Worm (Caenorhabditis elegans): ENCODE results near the gene M03C11.1.
A peak's percentile ranks its signal among the peaks of the same experiment; 100 is the strongest.

Gene M03C11.1

DNA sequence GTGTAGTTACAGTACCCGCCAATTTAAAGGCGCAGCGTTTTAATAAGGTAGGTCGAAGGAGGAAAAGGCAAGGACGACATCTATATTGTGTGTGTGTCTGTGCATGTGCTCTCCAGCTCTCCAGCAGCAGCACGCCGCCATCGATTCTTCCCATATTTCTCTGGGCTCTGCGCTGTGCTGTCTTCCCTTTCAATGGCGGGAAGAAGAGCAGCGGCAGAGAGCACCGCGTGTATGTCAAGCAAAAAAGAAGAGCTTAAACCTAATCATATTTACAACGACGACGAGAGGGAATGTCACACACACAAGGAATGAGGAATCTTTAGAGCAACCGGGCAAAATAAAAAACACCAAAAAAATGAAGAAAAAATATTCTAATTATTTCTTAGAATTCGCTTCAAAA lies 3.0 kb upstream of the M03C11.1 start:
- no peak for TF ChIP-seq tbx-2 (tag; optimal IDR thresholded peaks at IDR 0.05)
- no peak for TF ChIP-seq K09A11.1 (tag; optimal IDR thresholded peaks at IDR 0.05; ENCODE audit: insufficient read depth)
- no peak for TF ChIP-seq pag-3 (tag; optimal IDR thresholded peaks at IDR 0.05; ENCODE audit: borderline replicate concordance)
- peak; percentile 72 for TF ChIP-seq ceh-48 (tag; optimal IDR thresholded peaks at IDR 0.05)
- TF ChIP-seq ceh-30 (tag; optimal IDR thresholded peaks at IDR 0.05) = no peak
- peak; percentile 92 for TF ChIP-seq unc-42 (tag; optimal IDR thresholded peaks at IDR 0.05)
- TF ChIP-seq fax-1 (tag; optimal IDR thresholded peaks at IDR 0.05) = no peak
- no peak for TF ChIP-seq pqm-1 (tag; optimal IDR thresholded peaks at IDR 0.05)
- no peak for TF ChIP-seq sox-4 (tag; optimal IDR thresholded peaks at IDR 0.05)

DNA sequence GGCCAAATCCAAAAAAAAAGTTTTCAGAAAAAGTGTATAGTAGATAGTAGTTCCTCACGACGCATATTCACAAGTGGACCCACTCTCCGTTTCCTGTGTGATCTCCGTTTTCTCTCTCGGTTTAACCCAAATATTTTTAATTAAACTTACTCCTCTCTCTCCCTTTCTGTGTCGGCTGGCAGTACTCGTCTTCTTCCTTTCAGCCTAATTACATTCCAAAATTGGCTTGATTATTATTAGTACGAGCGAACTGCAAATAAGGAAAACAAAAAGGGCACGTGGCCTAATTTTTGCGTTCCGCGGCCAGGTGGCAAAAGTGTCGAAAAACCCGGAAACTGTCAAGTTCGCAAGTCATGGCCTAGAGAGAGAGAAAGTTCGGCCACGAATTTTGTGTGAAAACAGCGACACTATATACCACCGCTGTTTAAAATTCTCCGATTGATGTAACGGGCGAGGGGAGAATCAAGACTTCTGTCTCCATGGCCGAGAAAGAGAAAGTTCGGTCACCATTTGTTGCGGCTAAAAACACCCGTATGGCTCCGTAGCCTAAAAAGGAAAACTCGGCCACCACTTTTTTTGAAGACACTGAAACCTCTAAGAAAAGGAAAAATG lies 1.1 kb upstream of the M03C11.1 start:
- peak; percentile 31 for TF ChIP-seq tbx-2 (tag; optimal IDR thresholded peaks at IDR 0.05)
- no peak for TF ChIP-seq sox-4 (tag; optimal IDR thresholded peaks at IDR 0.05)
- no peak for TF ChIP-seq elt-2 (tag; optimal IDR thresholded peaks at IDR 0.05)
- no peak for TF ChIP-seq fax-1 (tag; optimal IDR thresholded peaks at IDR 0.05)
- TF ChIP-seq hlh-8 (tag; optimal IDR thresholded peaks at IDR 0.05) = no peak
- no peak for TF ChIP-seq fkh-10 (GFP tag; optimal IDR thresholded peaks at IDR 0.05)
- no peak for TF ChIP-seq ceh-6 (GFP tag; optimal IDR thresholded peaks at IDR 0.05)
- TF ChIP-seq ama-1 (optimal IDR thresholded peaks at IDR 0.05) = no peak
- TF ChIP-seq ceh-24 (tag; optimal IDR thresholded peaks at IDR 0.05) = no peak
- TF ChIP-seq C08G9.2 (tag; optimal IDR thresholded peaks at IDR 0.05) = no peak
- peak; percentile 35 for TF ChIP-seq unc-42 (tag; optimal IDR thresholded peaks at IDR 0.05)
- TF ChIP-seq ceh-34 (tag; optimal IDR thresholded peaks at IDR 0.05) = no peak
- TF ChIP-seq dve-1 (tag; optimal IDR thresholded peaks at IDR 0.05) = no peak
- no peak for TF ChIP-seq ceh-30 (tag; optimal IDR thresholded peaks at IDR 0.05)
- TF ChIP-seq pha-2 (tag; optimal IDR thresholded peaks at IDR 0.05) = no peak
- no peak for TF ChIP-seq unc-55 (GFP tag; optimal IDR thresholded peaks at IDR 0.05)
- no peak for TF ChIP-seq ceh-48 (tag; optimal IDR thresholded peaks at IDR 0.05)
- peak; percentile 59 for TF ChIP-seq ceh-14 (tag; optimal IDR thresholded peaks at IDR 0.05)
- no peak for TF ChIP-seq mec-3 (tag; optimal IDR thresholded peaks at IDR 0.05; ENCODE audit: borderline replicate concordance)
- no peak for TF ChIP-seq pqm-1 (tag; optimal IDR thresholded peaks at IDR 0.05)
- no peak for TF ChIP-seq unc-3 (GFP tag; conservative IDR thresholded peaks at IDR 0.05)
- no peak for TF ChIP-seq unc-3 (tag; optimal IDR thresholded peaks at IDR 0.05)
- TF ChIP-seq pha-4 (tag; optimal IDR thresholded peaks at IDR 0.05) = no peak
- TF ChIP-seq ttx-3 (tag; optimal IDR thresholded peaks at IDR 0.05) = peak; percentile 9
- no peak for TF ChIP-seq hlh-6 (tag; optimal IDR thresholded peaks at IDR 0.05)
- TF ChIP-seq zip-5 (tag; optimal IDR thresholded peaks at IDR 0.05) = no peak
- no peak for TF ChIP-seq hlh-13 (GFP tag; optimal IDR thresholded peaks at IDR 0.05)
- no peak for TF ChIP-seq sox-2 (GFP tag; IDR thresholded peaks at IDR 0.05)

DNA sequence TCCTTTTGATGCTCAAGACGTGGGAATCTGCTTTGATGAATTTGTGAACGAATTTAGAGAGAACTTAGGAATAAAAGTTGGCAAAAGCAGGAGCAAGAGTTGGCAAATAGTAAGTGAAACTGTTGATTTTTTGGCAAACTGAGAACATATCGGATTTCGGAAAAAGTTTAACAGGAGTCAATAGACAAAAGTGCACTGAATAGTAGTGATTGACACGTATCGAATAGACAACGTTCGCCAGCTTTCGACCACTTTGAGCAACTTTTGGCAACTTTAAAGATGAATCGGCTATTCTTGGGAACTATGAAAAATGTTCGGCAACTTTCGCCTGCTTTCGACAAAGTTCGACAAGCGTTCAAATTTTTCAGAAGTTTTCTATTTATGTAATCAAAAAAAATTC lies 4.3 kb downstream of the M03C11.1 start, which contains the start of gene M03C11.9:
Gene M03C11.9 (minus strand): TSS at position 101 of the 400 bp plus-strand sequence.
- TF ChIP-seq ceh-45 (GFP tag; IDR thresholded peaks at IDR 0.05) = no peak
- no peak for TF ChIP-seq ztf-16 (tag; optimal IDR thresholded peaks at IDR 0.05)
- TF ChIP-seq ceh-14 (tag; optimal IDR thresholded peaks at IDR 0.05) = no peak
- TF ChIP-seq lin-11 (tag; optimal IDR thresholded peaks at IDR 0.05) = no peak
- no peak for TF ChIP-seq elt-2 (tag; optimal IDR thresholded peaks at IDR 0.05)
- no peak for TF ChIP-seq lim-6 (tag; optimal IDR thresholded peaks at IDR 0.05)
- no peak for TF ChIP-seq ceh-19 (GFP tag; optimal IDR thresholded peaks at IDR 0.05)
- no peak for TF ChIP-seq ahr-1 (tag; optimal IDR thresholded peaks at IDR 0.05)
- TF ChIP-seq pros-1 (tag; optimal IDR thresholded peaks at IDR 0.05) = no peak
- TF ChIP-seq dve-1 (tag; optimal IDR thresholded peaks at IDR 0.05) = no peak
- TF ChIP-seq rnt-1 (tag; optimal IDR thresholded peaks at IDR 0.05) = no peak
- TF ChIP-seq ceh-31 (tag; optimal IDR thresholded peaks at IDR 0.05) = no peak
- TF ChIP-seq ets-4 (tag; optimal IDR thresholded peaks at IDR 0.05) = no peak
- no peak for TF ChIP-seq unc-55 (GFP tag; optimal IDR thresholded peaks at IDR 0.05)

All from whole organism, late embryonic.